Fruit fly (Drosophila melanogaster): ENCODE measurements around the gene CG13674.
"Not testable (repeated sequence)": the region's sequence is repeated elsewhere in the genome, so short reads cannot be mapped to it uniquely, and the experiment has no call there.

Gene CG13674

DNA sequence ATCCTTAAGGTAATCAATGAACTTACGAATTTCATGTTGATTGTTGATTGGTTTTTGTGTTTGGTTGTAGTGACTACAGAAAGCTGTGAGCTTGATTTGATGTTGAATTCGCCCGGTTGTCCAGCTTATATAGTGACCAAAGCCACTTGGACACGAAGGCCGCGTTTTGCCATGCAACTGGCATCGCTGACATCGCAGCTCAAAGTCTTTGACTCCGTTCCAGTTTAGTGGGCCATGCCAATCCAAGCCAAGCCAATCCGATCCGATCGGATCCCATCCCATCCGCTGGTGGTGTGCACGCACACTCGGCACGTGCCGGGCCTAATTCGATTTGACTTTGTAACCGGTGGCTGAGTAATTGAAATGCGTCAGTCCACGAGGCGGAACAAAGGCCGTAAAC lies at the start of gene CG13674:
TSS of gene CG13674 (minus strand) at position 101 of the 400 bp plus-strand sequence.
- TF ChIP-seq dsx (GFP tag; optimal IDR thresholded peaks at IDR 0.05; ENCODE audit: poor library complexity, severe bottlenecking) (no peak), Blimp-1 (GFP tag; optimal IDR thresholded peaks at IDR 0.05) (no peak), Hr39 (GFP tag; optimal IDR thresholded peaks at IDR 0.05) (no peak), dac (GFP tag; optimal IDR thresholded peaks at IDR 0.05) (no peak), topi (GFP tag; optimal IDR thresholded peaks at IDR 0.05) (no peak), lz (GFP tag; optimal IDR thresholded peaks at IDR 0.05) (no peak), svp (GFP tag) (no peak), Smox (GFP tag; optimal IDR thresholded peaks at IDR 0.05) (no peak), ss (GFP tag; optimal IDR thresholded peaks at IDR 0.05) (no peak)

DNA sequence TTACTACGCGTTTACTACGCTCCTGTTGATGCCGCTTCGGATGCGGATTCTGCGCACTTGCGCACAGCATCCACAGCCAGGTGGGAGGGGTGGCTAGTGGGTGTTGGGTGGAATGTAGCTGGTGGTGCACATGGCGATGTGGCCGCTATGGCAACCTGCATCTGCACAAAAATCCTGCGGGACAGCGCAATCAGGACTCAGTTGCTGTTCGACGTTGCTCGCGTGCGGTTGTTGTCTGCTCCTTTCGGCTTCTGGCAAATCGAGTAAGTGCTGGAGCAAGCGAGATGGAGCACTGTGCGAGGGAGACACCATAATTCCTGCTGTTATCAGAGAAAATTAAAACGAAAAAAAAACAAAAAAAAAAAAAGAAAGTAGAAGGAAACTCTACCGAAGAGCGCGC lies 22.1 kb upstream of the CG13674 start:
- TF ChIP-seq Eip75B (GFP tag; optimal IDR thresholded peaks at IDR 0.05) (no peak), fd85E (GFP tag; optimal IDR thresholded peaks at IDR 0.05) (no peak), eg (GFP tag; IDR thresholded peaks at IDR 0.05) (peak; percentile 63; the same call in 1 of the 3 replicates), ss (GFP tag; optimal IDR thresholded peaks at IDR 0.05) (peak in 1 of 2 experiments; percentile 21), Eip78C (GFP tag) (peak; percentile 39), CG6808 (GFP tag; optimal IDR thresholded peaks at IDR 0.05) (peak; percentile 23), CG7368 (GFP tag; optimal IDR thresholded peaks at IDR 0.05) (peak; percentile 41), CG6163 (GFP tag; IDR thresholded peaks at IDR 0.05) (peak; percentile 35; the same call in 1 of the 3 replicates)

DNA sequence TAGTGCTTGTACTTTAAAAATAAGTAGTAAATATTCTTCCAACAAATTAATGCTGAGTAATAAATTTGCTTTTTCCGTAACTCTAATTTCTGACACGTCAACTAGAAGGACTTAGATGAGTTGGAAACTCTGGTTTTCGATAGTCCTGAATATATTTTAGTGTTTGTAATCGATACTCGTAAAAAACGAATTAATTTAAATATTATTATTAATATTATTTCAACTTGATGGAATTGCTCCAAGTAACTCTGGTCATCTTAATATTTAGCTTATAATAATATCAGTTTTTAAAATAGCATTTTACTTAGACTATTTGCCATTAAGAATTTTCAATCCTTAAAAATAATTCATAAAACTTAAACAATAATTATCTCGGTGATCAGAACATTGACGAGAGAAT lies 21.7 kb upstream of the CG13674 start, which contains the start of gene CG7213:
TSS of gene CG7213 (minus strand) at position 101 of the 400 bp plus-strand sequence.
- no peak for TF ChIP-seq topi (GFP tag; optimal IDR thresholded peaks at IDR 0.05)
- no peak for TF ChIP-seq dsx (GFP tag; optimal IDR thresholded peaks at IDR 0.05; ENCODE audit: poor library complexity, severe bottlenecking)
- no peak for TF ChIP-seq Eip93F (GFP tag; optimal IDR thresholded peaks at IDR 0.05)
- no peak for TF ChIP-seq CG32006 (GFP tag; optimal IDR thresholded peaks at IDR 0.05)

DNA sequence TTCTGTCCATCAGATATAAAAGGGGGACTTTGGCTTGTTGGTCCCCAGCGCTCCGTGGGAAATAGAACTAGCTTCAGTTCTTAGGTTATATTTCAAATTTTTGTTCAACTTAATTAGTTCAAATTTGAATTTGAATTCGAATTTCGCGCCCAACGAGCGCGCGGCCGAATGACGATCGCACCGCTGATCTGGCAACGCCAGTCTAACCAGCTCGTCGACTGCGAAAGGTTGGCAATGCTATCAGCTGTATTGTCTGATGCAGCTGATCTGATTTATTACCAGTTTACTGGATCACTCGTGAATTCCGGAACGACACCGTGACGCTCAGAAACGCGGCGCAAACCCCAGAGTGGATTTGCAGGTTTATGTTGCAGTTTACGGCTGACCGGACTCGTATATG lies 19.6 kb upstream of the CG13674 start, which contains the start of gene Dscam4:
TSS of gene Dscam4 (plus strand) at position 301 of the 400 bp plus-strand sequence.
- TF ChIP-seq dsx (GFP tag; optimal IDR thresholded peaks at IDR 0.05; ENCODE audit: poor library complexity, severe bottlenecking); eg (GFP tag; IDR thresholded peaks at IDR 0.05); ss (GFP tag; optimal IDR thresholded peaks at IDR 0.05): not testable (repeated sequence)

DNA sequence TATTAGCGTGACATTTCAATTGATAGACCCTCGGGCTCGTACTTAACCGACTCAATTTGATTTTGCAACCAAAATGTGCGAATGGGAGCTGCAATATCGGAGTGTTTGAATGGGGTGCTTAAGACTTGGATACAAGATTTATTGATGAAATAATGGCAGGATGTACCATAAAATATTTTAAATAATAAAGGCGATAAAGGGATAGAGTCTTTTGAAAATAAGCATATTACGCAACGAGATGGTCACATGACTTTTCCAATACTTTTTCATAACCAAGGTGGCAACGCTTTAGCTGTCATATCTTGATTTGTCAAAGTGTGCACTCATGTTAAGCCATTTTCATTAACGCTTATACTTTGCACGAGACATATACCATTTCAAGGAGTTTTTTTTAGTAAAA lies 10.1 kb upstream of the CG13674 start, which contains the start of gene eIF4E3:
TSS of gene eIF4E3 (plus strand) at position 301 of the 400 bp plus-strand sequence.
- TF ChIP-seq lz (GFP tag; optimal IDR thresholded peaks at IDR 0.05) (no peak), Ets96B (tag; optimal IDR thresholded peaks at IDR 0.05) (no peak), net (GFP tag; optimal IDR thresholded peaks at IDR 0.05) (no peak), CG15336 (GFP tag; IDR thresholded peaks at IDR 0.05) (no peak), Ets21C (GFP tag; optimal IDR thresholded peaks at IDR 0.05) (no peak), CG4318 (GFP tag; optimal IDR thresholded peaks at IDR 0.05) (no peak), Met (GFP tag; optimal IDR thresholded peaks at IDR 0.05) (no peak), CG9139 (GFP tag; optimal IDR thresholded peaks at IDR 0.05) (no peak), ss (GFP tag; optimal IDR thresholded peaks at IDR 0.05) (no peak), CG7368 (GFP tag; optimal IDR thresholded peaks at IDR 0.05) (no peak), fd85E (GFP tag; optimal IDR thresholded peaks at IDR 0.05) (no peak), CG32006 (GFP tag; optimal IDR thresholded peaks at IDR 0.05) (no peak), dsx (GFP tag; optimal IDR thresholded peaks at IDR 0.05; ENCODE audit: poor library complexity, severe bottlenecking) (no peak), Lpt (GFP tag; optimal IDR thresholded peaks at IDR 0.05) (no peak), CG31627 (GFP tag; optimal IDR thresholded peaks at IDR 0.05) (no peak), Eip78C (GFP tag) (no peak), CG3032 (tag; optimal IDR thresholded peaks at IDR 0.05) (no peak), CG16779 (tag; optimal IDR thresholded peaks at IDR 0.05) (no peak)

DNA sequence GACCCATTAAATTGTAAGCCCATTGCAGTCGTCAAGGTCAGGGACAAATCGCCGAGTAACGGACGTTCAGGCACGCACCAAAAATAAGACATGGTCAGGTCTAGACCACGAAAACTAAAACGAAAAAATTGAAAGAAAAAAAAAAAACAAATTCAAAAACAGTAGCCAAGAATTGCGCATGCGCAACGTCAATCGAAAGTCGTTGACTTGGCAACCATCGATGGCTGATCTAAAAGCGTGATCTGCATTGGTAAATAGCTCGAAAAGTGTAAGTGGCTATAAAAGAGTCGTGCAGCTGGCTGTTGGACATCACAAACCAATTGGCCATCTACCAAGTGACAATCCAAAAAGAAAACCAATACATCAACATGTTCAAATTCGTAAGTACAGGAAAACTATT lies 3.1 kb upstream of the CG13674 start, which contains the start of gene CG13678:
TSS of gene CG13678 (plus strand) at position 307 of the 400 bp plus-strand sequence.
- no peak for TF ChIP-seq CG32006 (GFP tag; optimal IDR thresholded peaks at IDR 0.05)
- no peak for TF ChIP-seq CG8119 (GFP tag; IDR thresholded peaks at IDR 0.05)
- no peak for TF ChIP-seq Hr4 (GFP tag; optimal IDR thresholded peaks at IDR 0.05)
